Worm (Caenorhabditis elegans) whole organism, L2 larva: Measurements from ENCODE around the gene F34D10.3.

Experiments used
- C34F6.9 ChIP-seq: fragments of 150-350 bp; optimal IDR thresholded peaks from 2 replicates; lab custom pipeline; 2014; ENCODE audit warnings: missing biosample characterization, missing genetic modification characterization
- F13H6.1 ChIP-seq: sonication (generic microtip); optimal IDR thresholded peaks from 2 replicates; lab custom pipeline; 2016; ENCODE audit warnings: missing genetic modification characterization, missing compliant biosample characterization
- R02D3.7 ChIP-seq: fragments of 150-350 bp; optimal IDR thresholded peaks from 2 replicates; lab custom pipeline; 2014; ENCODE audit warnings: missing biosample characterization, missing genetic modification characterization
- Y55F3AM.14 ChIP-seq: fragments of 200-800 bp; sonication (Bioruptor generic); optimal IDR thresholded peaks from 2 replicates; lab custom pipeline; 2018; ENCODE audit warnings: mild to moderate bottlenecking, missing genetic modification characterization, missing compliant biosample characterization
- ZK546.5 ChIP-seq: sonication (generic microtip); optimal IDR thresholded peaks from 2 replicates; lab custom pipeline; 2017; ENCODE audit warnings: missing biosample characterization, missing genetic modification characterization
- aly-2 ChIP-seq: fragments of 150-350 bp; optimal IDR thresholded peaks from 2 replicates; lab custom pipeline; 2014; ENCODE audit warnings: missing biosample characterization, missing genetic modification characterization
- ama-1 ChIP-seq: fragments of 150-350 bp; optimal IDR thresholded peaks from 2 replicates; lab custom pipeline; 2018; ENCODE audit warnings: inconsistent platforms
- blmp-1 ChIP-seq: sonication (generic microtip); optimal IDR thresholded peaks from 2 replicates; lab custom pipeline; 2017; ENCODE audit warnings: missing genetic modification characterization, mild to moderate bottlenecking, missing compliant biosample characterization, antibody characterized with exemption, moderate library complexity; ENCODE audit not compliant: insufficient read depth
- ceh-16 ChIP-seq: fragments of 150-350 bp; optimal IDR thresholded peaks from 2 replicates; lab custom pipeline; 2014; ENCODE audit warnings: missing biosample characterization, missing genetic modification characterization
- ceh-82 ChIP-seq: fragments of 150-350 bp; optimal IDR thresholded peaks from 2 replicates; lab custom pipeline; 2014; ENCODE audit warnings: missing biosample characterization, missing genetic modification characterization
- crh-2 ChIP-seq: sonication (generic microtip); optimal IDR thresholded peaks from 2 replicates; lab custom pipeline; 2017; ENCODE audit warnings: missing biosample characterization, missing genetic modification characterization
- dmd-4 ChIP-seq: sonication (generic microtip); optimal IDR thresholded peaks from 2 replicates; lab custom pipeline; 2017; ENCODE audit warnings: missing biosample characterization, missing genetic modification characterization
- egl-27 ChIP-seq: sonication (generic microtip); optimal IDR thresholded peaks from 3 replicates; lab custom pipeline; 2017; ENCODE audit warnings: missing biosample characterization, missing genetic modification reagents, missing genetic modification characterization
- elt-1 ChIP-seq: fragments of 150-350 bp; optimal IDR thresholded peaks from 2 replicates; lab custom pipeline; 2014; ENCODE audit warnings: missing biosample characterization, missing genetic modification characterization
- elt-3 ChIP-seq: sonication (generic microtip); optimal IDR thresholded peaks from 2 replicates; lab custom pipeline; 2017; ENCODE audit warnings: missing biosample characterization, missing genetic modification characterization
- fos-1 ChIP-seq: fragments of 150-350 bp; optimal IDR thresholded peaks from 2 replicates; lab custom pipeline; 2014; ENCODE audit warnings: missing biosample characterization, missing genetic modification characterization
- gmeb-1 ChIP-seq: fragments of 150-350 bp; optimal IDR thresholded peaks from 2 replicates; lab custom pipeline; 2014; ENCODE audit warnings: missing biosample characterization, missing genetic modification characterization
- lin-11 ChIP-seq: fragments of 150-350 bp; sonication (generic microtip); optimal IDR thresholded peaks from 2 replicates; lab custom pipeline; 2014; ENCODE audit warnings: missing biosample characterization, missing genetic modification characterization, inconsistent platforms, mixed read lengths
- lin-39 ChIP-seq: fragments of 150-350 bp; optimal IDR thresholded peaks from 2 replicates; lab custom pipeline; 2014; ENCODE audit warnings: missing biosample characterization, missing genetic modification reagents, missing genetic modification characterization
- lsy-2 ChIP-seq, 2 experiments: fragments of 150-350 bp in 1 of 2; sonication (generic microtip) in 1 of 2; optimal IDR thresholded peaks; 2 replicates each; lab custom pipeline; 2014 to 2017; ENCODE audit warnings: missing biosample characterization in 2 of 2, missing genetic modification characterization in 2 of 2
- mab-5 ChIP-seq: fragments of 150-350 bp; optimal IDR thresholded peaks from 2 replicates; lab custom pipeline; 2014; ENCODE audit warnings: missing biosample characterization, missing genetic modification characterization
- mbf-1 ChIP-seq: sonication (generic microtip); optimal IDR thresholded peaks from 2 replicates; lab custom pipeline; 2017; ENCODE audit warnings: missing biosample characterization, missing genetic modification characterization
- mdl-1 ChIP-seq, 2 experiments: fragments of 150-350 bp in 1 of 2; sonication (generic microtip) in 1 of 2; optimal IDR thresholded peaks; 2 replicates each; lab custom pipeline; 2017; ENCODE audit warnings: missing biosample characterization in 2 of 2, missing genetic modification characterization in 2 of 2
- nhr-11 ChIP-seq: fragments of 150-350 bp; optimal IDR thresholded peaks from 2 replicates; lab custom pipeline; 2014; ENCODE audit warnings: missing biosample characterization, missing genetic modification characterization
- nhr-12 ChIP-seq: fragments of 150-350 bp; optimal IDR thresholded peaks from 2 replicates; lab custom pipeline; 2014; ENCODE audit warnings: missing biosample characterization, missing genetic modification characterization
- nhr-129 ChIP-seq: fragments of 150-350 bp; optimal IDR thresholded peaks from 2 replicates; lab custom pipeline; 2014; ENCODE audit warnings: missing biosample characterization, missing genetic modification characterization
- nhr-21 ChIP-seq: fragments of 150-350 bp; optimal IDR thresholded peaks from 2 replicates; lab custom pipeline; 2014; ENCODE audit warnings: missing biosample characterization, missing genetic modification characterization
- nhr-23 ChIP-seq: fragments of 150-350 bp; optimal IDR thresholded peaks from 2 replicates; lab custom pipeline; 2014; ENCODE audit warnings: missing biosample characterization, missing genetic modification reagents, missing genetic modification characterization
- nhr-237 ChIP-seq: fragments of 150-350 bp; optimal IDR thresholded peaks from 2 replicates; lab custom pipeline; 2014; ENCODE audit warnings: missing biosample characterization, missing genetic modification characterization
- nhr-25 ChIP-seq: fragments of 150-350 bp; sonication (generic microtip); optimal IDR thresholded peaks from 3 replicates; lab custom pipeline; 2014; ENCODE audit warnings: missing biosample characterization, missing genetic modification characterization
- nhr-6 ChIP-seq: fragments of 150-350 bp; optimal IDR thresholded peaks from 2 replicates; lab custom pipeline; 2014; ENCODE audit warnings: missing biosample characterization, missing genetic modification characterization
- nhr-77 ChIP-seq: fragments of 150-350 bp; optimal IDR thresholded peaks from 2 replicates; lab custom pipeline; 2014; ENCODE audit warnings: missing biosample characterization, missing genetic modification characterization
- peb-1 ChIP-seq: fragments of 150-350 bp; optimal IDR thresholded peaks from 2 replicates; lab custom pipeline; 2014; ENCODE audit warnings: missing biosample characterization, missing genetic modification characterization
- sem-4 ChIP-seq: fragments of 150-350 bp; optimal IDR thresholded peaks from 2 replicates; lab custom pipeline; 2014; ENCODE audit warnings: missing biosample characterization, missing genetic modification reagents, missing genetic modification characterization
- skn-1 ChIP-seq: sonication (generic microtip); optimal IDR thresholded peaks from 2 replicates; lab custom pipeline; 2017; ENCODE audit warnings: missing biosample characterization, missing genetic modification characterization
- sma-9 ChIP-seq, 2 experiments: fragments of 150-350 bp in 1 of 2; sonication (generic microtip) in 1 of 2; optimal IDR thresholded peaks; 2 replicates each; lab custom pipeline; 2014 to 2016; ENCODE audit warnings: missing genetic modification characterization in 2 of 2, mild to moderate bottlenecking in 1 of 2, missing biosample characterization in 1 of 2, missing compliant biosample characterization in 1 of 2, missing genetic modification reagents in 1 of 2, moderate library complexity in 1 of 2
- snpc-4 ChIP-seq: fragments of 150-350 bp; optimal IDR thresholded peaks from 2 replicates; lab custom pipeline; 2014; ENCODE audit warnings: missing biosample characterization, missing genetic modification characterization
- unc-55 ChIP-seq: fragments of 150-350 bp; sonication (generic microtip); optimal IDR thresholded peaks from 3 replicates; lab custom pipeline; 2014; ENCODE audit warnings: missing biosample characterization, missing genetic modification reagents, missing genetic modification characterization
- unc-62 ChIP-seq: fragments of 150-350 bp; optimal IDR thresholded peaks from 2 replicates; lab custom pipeline; 2014; ENCODE audit warnings: missing biosample characterization, missing genetic modification reagents, missing genetic modification characterization
- zag-1 ChIP-seq: fragments of 150-350 bp; optimal IDR thresholded peaks from 2 replicates; lab custom pipeline; 2014; ENCODE audit warnings: missing biosample characterization, missing genetic modification characterization
- ztf-1 ChIP-seq: fragments of 200-800 bp; sonication (Bioruptor generic); conservative IDR thresholded peaks from 2 replicates; pipeline ENCODE4 v1.3.6; 2022; ENCODE audit warnings: missing genetic modification characterization, missing compliant biosample characterization
- ztf-11 ChIP-seq: sonication (generic microtip); optimal IDR thresholded peaks from 2 replicates; lab custom pipeline; 2017; ENCODE audit warnings: missing biosample characterization, missing genetic modification characterization
- ztf-4 ChIP-seq: fragments of 150-350 bp; optimal IDR thresholded peaks from 2 replicates; lab custom pipeline; 2014; ENCODE audit warnings: missing biosample characterization, missing genetic modification characterization

The F34D10.3 gene

DNA sequence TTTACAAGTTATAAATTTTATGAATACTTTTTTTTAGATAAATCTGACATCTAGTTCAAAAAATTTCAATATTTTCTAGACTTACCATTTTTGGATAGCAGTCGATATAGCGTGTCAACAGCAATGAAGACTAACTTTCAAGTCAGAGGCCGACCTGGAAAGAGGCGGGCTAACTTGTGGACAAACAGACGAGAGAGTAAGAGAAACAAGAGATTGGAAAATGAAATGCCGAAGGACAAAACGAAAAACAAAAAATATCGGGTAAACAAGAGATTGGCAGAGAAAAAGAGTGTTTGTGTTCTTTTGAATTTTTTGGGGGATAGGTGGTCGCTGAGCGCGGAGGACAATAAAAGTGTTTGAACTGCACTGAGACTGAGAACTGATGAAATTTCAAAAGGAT lies 39.1 kb downstream of the F34D10.3 start, which contains the start of gene lec-4 (continued):
- TF ChIP-seq ZK546.5 (tag; lab: Kevin White, UChicago) (no peak), Y55F3AM.14 (GFP tag; lab: Kevin White, UChicago) (no peak), mab-5 (tag; lab: Kevin White, UChicago) (no peak), sem-4 (tag; lab: Kevin White, UChicago) (no peak), F13H6.1 (peak; percentile 59), nhr-6 (peak; percentile 60), lin-39 (no peak), mbf-1 (tag; lab: Kevin White, UChicago) (no peak), lin-11 (tag; lab: Kevin White, UChicago) (no peak), ama-1 (peak; percentile 51), nhr-12 (tag; lab: Kevin White, UChicago) (no peak), gmeb-1 (tag; lab: Kevin White, UChicago) (no peak), zag-1 (tag; lab: Kevin White, UChicago) (no peak), elt-3 (tag; lab: Kevin White, UChicago) (no peak), ztf-11 (no peak), egl-27 (tag; lab: Kevin White, UChicago) (peak; percentile 17), nhr-11 (tag; lab: Kevin White, UChicago) (no peak), skn-1 (no peak), elt-1 (no peak), peb-1 (tag; lab: Kevin White, UChicago) (no peak), fos-1 (peak; percentile 59)

DNA sequence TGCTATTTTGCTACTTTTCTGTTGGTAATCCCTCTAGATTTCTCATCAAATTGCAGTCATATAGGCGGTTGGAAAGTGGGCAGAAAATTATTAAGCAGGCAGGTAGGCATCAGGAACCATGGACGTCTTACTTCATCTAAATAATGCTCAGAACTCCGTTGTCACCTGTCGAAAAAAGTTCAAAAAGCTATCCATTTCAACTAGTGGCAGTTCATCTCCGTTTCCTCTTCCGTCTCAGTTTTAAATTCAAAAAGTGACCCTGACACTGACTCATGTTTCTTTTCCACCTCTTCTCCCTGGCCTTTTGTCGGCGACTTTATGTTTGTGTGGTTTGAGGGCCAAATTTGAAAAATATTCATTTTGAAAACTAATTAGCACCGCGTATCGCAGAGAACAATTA lies 40.5 kb downstream of the F34D10.3 start:
- TF ChIP-seq egl-27 (tag; lab: Kevin White, UChicago) = no peak
- TF ChIP-seq dmd-4 (tag; lab: Kevin White, UChicago) = no peak
- peak; percentile 18 for TF ChIP-seq nhr-25 (tag; lab: Kevin White, UChicago)
- TF ChIP-seq unc-55 (GFP tag; lab: Kevin White, UChicago) = no peak
- no peak for TF ChIP-seq snpc-4 (tag; lab: Kevin White, UChicago)
- no peak for TF ChIP-seq mab-5 (tag; lab: Kevin White, UChicago)
- TF ChIP-seq ZK546.5 (tag; lab: Kevin White, UChicago) = no peak
- TF ChIP-seq ztf-11 = no peak
- TF ChIP-seq lin-11 (tag; lab: Kevin White, UChicago) = no peak

DNA sequence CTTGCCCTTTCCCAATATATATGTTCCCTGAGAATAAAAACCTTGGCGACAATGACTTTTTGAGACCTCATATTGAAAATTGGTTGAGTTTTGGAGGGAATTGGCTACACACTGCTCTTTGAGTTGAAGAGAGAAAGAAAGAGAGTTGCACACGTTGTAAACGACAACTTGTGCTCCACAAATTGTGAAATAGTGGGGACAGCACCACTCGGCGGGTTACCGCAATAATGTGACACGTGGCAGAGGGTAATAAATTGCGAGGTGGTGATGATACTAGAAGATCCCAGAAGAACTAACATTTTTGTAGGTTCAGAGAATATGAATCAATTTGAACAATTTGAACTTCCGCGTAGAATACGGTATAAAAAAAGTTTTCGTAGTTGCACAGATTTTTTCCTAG lies 47.8 kb downstream of the F34D10.3 start:
- no peak for TF ChIP-seq gmeb-1 (tag; lab: Kevin White, UChicago)
- no peak for TF ChIP-seq skn-1
- TF ChIP-seq elt-3 (tag; lab: Kevin White, UChicago) = no peak
- peak; percentile 12 for TF ChIP-seq C34F6.9
- TF ChIP-seq nhr-12 (tag; lab: Kevin White, UChicago) = no peak
- no peak for TF ChIP-seq lin-39
- no peak for TF ChIP-seq lsy-2 (tag; optimal IDR thresholded peaks at IDR 0.05; lab: Kevin White, UChicago)
- no peak for TF ChIP-seq unc-62
- TF ChIP-seq blmp-1 (tag; lab: Kevin White, UChicago) = no peak
- no peak for TF ChIP-seq ceh-16
- no peak for TF ChIP-seq aly-2
- TF ChIP-seq nhr-6 = no peak
- TF ChIP-seq Y55F3AM.14 (GFP tag; lab: Kevin White, UChicago) = no peak
- no peak for TF ChIP-seq sem-4 (tag; lab: Kevin White, UChicago)
- no peak for TF ChIP-seq nhr-21 (tag; lab: Kevin White, UChicago)
- peak; percentile 53 for TF ChIP-seq nhr-129 (tag; lab: Kevin White, UChicago)
- no peak for TF ChIP-seq dmd-4 (tag; lab: Kevin White, UChicago)
- no peak for TF ChIP-seq peb-1 (tag; lab: Kevin White, UChicago)
- TF ChIP-seq ztf-4 (tag; lab: Kevin White, UChicago) = peak; percentile 32
- no peak for TF ChIP-seq nhr-77 (tag; lab: Kevin White, UChicago)
- no peak for TF ChIP-seq nhr-25 (tag; lab: Kevin White, UChicago)
- TF ChIP-seq F13H6.1 = peak; percentile 23
- TF ChIP-seq fos-1 = no peak
- TF ChIP-seq ztf-1 (GFP tag; lab: Robert Waterston, UW) = no peak
- no peak for TF ChIP-seq ZK546.5 (tag; lab: Kevin White, UChicago)
- no peak for TF ChIP-seq ceh-82 (tag; lab: Kevin White, UChicago)
- TF ChIP-seq nhr-11 (tag; lab: Kevin White, UChicago) = no peak
- TF ChIP-seq ztf-11 = no peak
- TF ChIP-seq crh-2 (tag; lab: Kevin White, UChicago) = peak; percentile 81
- no peak for TF ChIP-seq ama-1
- no peak for TF ChIP-seq R02D3.7 (tag; lab: Kevin White, UChicago)
- TF ChIP-seq snpc-4 (tag; lab: Kevin White, UChicago) = no peak
- TF ChIP-seq egl-27 (tag; lab: Kevin White, UChicago) = no peak
- no peak for TF ChIP-seq nhr-237 (tag; lab: Kevin White, UChicago)
- TF ChIP-seq elt-1 = no peak
- TF ChIP-seq mab-5 (tag; lab: Kevin White, UChicago) = no peak
- TF ChIP-seq zag-1 (tag; lab: Kevin White, UChicago) = no peak
- no peak for TF ChIP-seq unc-55 (GFP tag; lab: Kevin White, UChicago)
- TF ChIP-seq sma-9 (GFP tag; optimal IDR thresholded peaks at IDR 0.05; lab: Kevin White, UChicago) = peak; percentile 27
- TF ChIP-seq sma-9 (tag; optimal IDR thresholded peaks at IDR 0.05; lab: Kevin White, UChicago) = no peak
- TF ChIP-seq mbf-1 (tag; lab: Kevin White, UChicago) = no peak
- TF ChIP-seq nhr-23 (tag; lab: Kevin White, UChicago) = no peak
- TF ChIP-seq mdl-1 (tag; optimal IDR thresholded peaks at IDR 0.05; lab: Kevin White, UChicago) = no peak
- TF ChIP-seq lin-11 (tag; lab: Kevin White, UChicago) = no peak
- TF ChIP-seq, all 48 proteins: peak for 6
